Worm (Caenorhabditis elegans) whole organism, L1 larva: ENCODE measurements around the gene acl-1.

Experiments
- C34B4.2 ChIP-seq: sonication (generic microtip); optimal IDR thresholded peaks from 2 replicates; lab custom pipeline; 2017; ENCODE audit warnings: mild to moderate bottlenecking, missing genetic modification characterization, missing compliant biosample characterization
- aha-1 ChIP-seq: fragments of 150-350 bp; optimal IDR thresholded peaks from 2 replicates; lab custom pipeline; 2014; ENCODE audit warnings: missing biosample characterization, missing genetic modification characterization
- alr-1 ChIP-seq: fragments of 200-800 bp; sonication (Bioruptor generic); optimal IDR thresholded peaks from 2 replicates; lab custom pipeline; 2018; ENCODE audit warnings: borderline replicate concordance, mild to moderate bottlenecking, missing genetic modification characterization, missing compliant biosample characterization
- ama-1 ChIP-seq: fragments of 150-350 bp; optimal IDR thresholded peaks from 2 replicates; lab custom pipeline; 2014
- blmp-1 ChIP-seq: fragments of 150-350 bp; optimal IDR thresholded peaks from 2 replicates; lab custom pipeline; 2014; ENCODE audit warnings: missing biosample characterization, missing genetic modification characterization
- ceh-82 ChIP-seq, 3 experiments: fragments of 150-350 bp in 1 of 3; sonication (generic microtip) in 2 of 3; optimal IDR thresholded peaks; 2 replicates each; lab custom pipeline; 2014 to 2017; ENCODE audit warnings: missing biosample characterization in 3 of 3, missing genetic modification characterization in 3 of 3
- ceh-88 ChIP-seq: fragments of 200-800 bp; sonication (Bioruptor generic); IDR thresholded peaks from 2 replicates; pipeline ENCODE4 v1.3.6; 2022; ENCODE audit warnings: missing genetic modification characterization, missing compliant biosample characterization
- dpl-1 ChIP-seq, 3 experiments: fragments of 150-350 bp in 2 of 3; sonication (generic microtip) in 1 of 3; optimal IDR thresholded peaks; 2 replicates each; lab custom pipeline; 2014 to 2017; ENCODE audit warnings: missing biosample characterization in 3 of 3, missing genetic modification characterization in 3 of 3, missing genetic modification reagents in 3 of 3
- dsc-1 ChIP-seq: sonication (generic microtip); optimal IDR thresholded peaks from 2 replicates; lab custom pipeline; 2016; ENCODE audit warnings: mild to moderate bottlenecking, missing genetic modification characterization, missing compliant biosample characterization
- efl-3 ChIP-seq: fragments of 200-800 bp; sonication (Bioruptor generic); optimal IDR thresholded peaks from 2 replicates; lab custom pipeline; 2018; ENCODE audit warnings: mild to moderate bottlenecking, missing genetic modification characterization, missing compliant biosample characterization
- elt-3 ChIP-seq, 6 experiments: fragments of 150-350 bp in 1 of 6; sonication (generic microtip); optimal IDR thresholded peaks; 2 replicates each; lab custom pipeline; 2017 to 2018; ENCODE audit warnings: missing biosample characterization in 6 of 6, missing genetic modification characterization in 6 of 6, inconsistent platforms in 1 of 6
- ets-5 ChIP-seq: fragments of 200-800 bp; sonication (Bioruptor generic); IDR thresholded peaks from 2 replicates; pipeline ENCODE4 v1.3.6; 2022; ENCODE audit warnings: missing genetic modification characterization, missing compliant biosample characterization
- fkh-8 ChIP-seq: sonication (generic microtip); optimal IDR thresholded peaks from 2 replicates; lab custom pipeline; 2016; ENCODE audit warnings: mild to moderate bottlenecking, missing genetic modification characterization, missing compliant biosample characterization
- fos-1 ChIP-seq: fragments of 150-350 bp; optimal IDR thresholded peaks from 2 replicates; lab custom pipeline; 2014; ENCODE audit warnings: missing biosample characterization, missing genetic modification characterization
- grh-1 ChIP-seq: fragments of 200-800 bp; sonication (Bioruptor generic); IDR thresholded peaks from 2 replicates; pipeline ENCODE4 v1.3.6; 2022; ENCODE audit warnings: missing genetic modification reagents, missing genetic modification characterization, missing compliant biosample characterization
- isw-1 ChIP-seq: fragments of 200-800 bp; sonication (Bioruptor generic); IDR thresholded peaks from 2 replicates; pipeline ENCODE4 v1.3.6; 2022; ENCODE audit warnings: missing genetic modification characterization, missing compliant biosample characterization
- lin-14 ChIP-seq: fragments of 200-800 bp; sonication (Bioruptor generic); optimal IDR thresholded peaks from 2 replicates; lab custom pipeline; 2018; ENCODE audit warnings: mild to moderate bottlenecking, missing genetic modification characterization, moderate library complexity, missing compliant biosample characterization
- lin-15B ChIP-seq: fragments of 150-350 bp; sonication (generic microtip); optimal IDR thresholded peaks from 3 replicates; lab custom pipeline; 2014; ENCODE audit warnings: missing biosample characterization, missing genetic modification characterization
- lin-35 ChIP-seq, 2 experiments: fragments of 150-350 bp; optimal IDR thresholded peaks; 2 replicates each; lab custom pipeline; 2014; ENCODE audit warnings: missing biosample characterization in 2 of 2, missing genetic modification characterization in 2 of 2, missing genetic modification reagents in 2 of 2
- mdl-1 ChIP-seq, 2 experiments: fragments of 150-350 bp; optimal IDR thresholded peaks; 2 replicates each; lab custom pipeline; 2014 to 2017; ENCODE audit warnings: missing biosample characterization in 2 of 2, missing genetic modification characterization in 2 of 2, inconsistent platforms in 1 of 2
- mef-2 ChIP-seq: fragments of 150-350 bp; optimal IDR thresholded peaks from 2 replicates; lab custom pipeline; 2014; ENCODE audit warnings: missing biosample characterization, missing genetic modification characterization
- nhr-11 ChIP-seq: fragments of 150-350 bp; optimal IDR thresholded peaks from 2 replicates; lab custom pipeline; 2014; ENCODE audit warnings: missing biosample characterization, missing genetic modification characterization
- nhr-12 ChIP-seq: sonication (generic microtip); optimal IDR thresholded peaks from 2 replicates; lab custom pipeline; 2017; ENCODE audit warnings: missing biosample characterization, missing genetic modification characterization
- nhr-19 ChIP-seq: fragments of 200-800 bp; sonication (Bioruptor generic); conservative IDR thresholded peaks from 2 replicates; pipeline ENCODE4 v1.3.6; 2022; ENCODE audit warnings: missing genetic modification characterization, missing compliant biosample characterization
- nhr-237 ChIP-seq: fragments of 150-350 bp; optimal IDR thresholded peaks from 2 replicates; lab custom pipeline; 2014; ENCODE audit warnings: missing biosample characterization, missing genetic modification characterization
- nhr-28 ChIP-seq: fragments of 150-350 bp; optimal IDR thresholded peaks from 2 replicates; lab custom pipeline; 2014; ENCODE audit warnings: missing biosample characterization, missing genetic modification characterization
- nhr-76 ChIP-seq: sonication (generic microtip); optimal IDR thresholded peaks from 2 replicates; lab custom pipeline; 2017; ENCODE audit warnings: missing biosample characterization, missing genetic modification characterization
- nhr-84 ChIP-seq: sonication (generic microtip); optimal IDR thresholded peaks from 2 replicates; lab custom pipeline; 2017; ENCODE audit warnings: missing biosample characterization, missing genetic modification characterization
- nhr-90 ChIP-seq: sonication (generic microtip); optimal IDR thresholded peaks from 2 replicates; lab custom pipeline; 2016; ENCODE audit warnings: mild to moderate bottlenecking, missing genetic modification characterization, missing compliant biosample characterization; ENCODE audit not compliant: poor library complexity
- pag-3 ChIP-seq: sonication (generic microtip); optimal IDR thresholded peaks from 2 replicates; lab custom pipeline; 2017; ENCODE audit warnings: missing genetic modification characterization, mild to moderate bottlenecking, missing compliant biosample characterization, antibody characterized with exemption, borderline replicate concordance; ENCODE audit not compliant: insufficient read depth
- snpc-4 ChIP-seq: fragments of 150-350 bp; optimal IDR thresholded peaks from 2 replicates; lab custom pipeline; 2014; ENCODE audit warnings: missing biosample characterization, missing genetic modification characterization
- snu-23 ChIP-seq: sonication (generic microtip); optimal IDR thresholded peaks from 2 replicates; lab custom pipeline; 2016; ENCODE audit warnings: missing genetic modification characterization, missing compliant biosample characterization
- sptf-1 ChIP-seq: fragments of 150-350 bp; optimal IDR thresholded peaks from 2 replicates; lab custom pipeline; 2014; ENCODE audit warnings: missing biosample characterization, missing genetic modification characterization
- swsn-7 ChIP-seq: sonication (generic microtip); optimal IDR thresholded peaks from 2 replicates; lab custom pipeline; 2016; ENCODE audit warnings: missing genetic modification characterization, missing compliant biosample characterization
- tbx-2 ChIP-seq: sonication (generic microtip); optimal IDR thresholded peaks from 2 replicates; lab custom pipeline; 2016; ENCODE audit warnings: missing genetic modification characterization, missing compliant biosample characterization
- tlp-1 ChIP-seq: fragments of 150-350 bp; optimal IDR thresholded peaks from 2 replicates; lab custom pipeline; 2014; ENCODE audit warnings: missing biosample characterization, missing genetic modification characterization
- unc-130 ChIP-seq: fragments of 150-350 bp; optimal IDR thresholded peaks from 2 replicates; lab custom pipeline; 2017; ENCODE audit warnings: missing biosample characterization, missing genetic modification characterization, inconsistent platforms
- unc-86 ChIP-seq: sonication (generic microtip); optimal IDR thresholded peaks from 2 replicates; lab custom pipeline; 2016; ENCODE audit warnings: missing genetic modification characterization, missing compliant biosample characterization
- ztf-4 ChIP-seq: fragments of 150-350 bp; optimal IDR thresholded peaks from 2 replicates; lab custom pipeline; 2014; ENCODE audit warnings: missing biosample characterization, missing genetic modification characterization

acl-1 gene

ce11 chrX:15849397-15849935 lies at the start of gene acl-1 (continued):
- TF ChIP-seq tbx-2 (peak; percentile 92), fos-1 (peak; percentile 12), nhr-76 (no peak), efl-3 (peak; percentile 16), snu-23 (peak; percentile 95), lin-14 (GFP tag; lab: Kevin White, UChicago) (peak; percentile 92), ceh-82 (tag; optimal IDR thresholded peaks at IDR 0.05; lab: Kevin White, UChicago) (peak in 2 of 3 experiments; percentile 50 to 70), ztf-4 (tag; lab: Kevin White, UChicago) (peak; percentile 5), pag-3 (tag; lab: Kevin White, UChicago) (no peak), alr-1 (tag; lab: Kevin White, UChicago) (no peak), tlp-1 (tag; lab: Kevin White, UChicago) (no peak), nhr-84 (no peak), lin-15B (tag; lab: Kevin White, UChicago) (peak; percentile 36), blmp-1 (peak; percentile 10), ceh-88 (GFP tag; lab: Robert Waterston, UW) (peak; percentile 73), grh-1 (peak; percentile 82), lin-35 (GFP tag; optimal IDR thresholded peaks at IDR 0.05; lab: Kevin White, UChicago) (peak; percentile 45 to 66), sptf-1 (tag; lab: Kevin White, UChicago) (no peak), ets-5 (no peak), dsc-1 (tag; lab: Kevin White, UChicago) (peak; percentile 97), ama-1 (lab: Kevin White, UChicago) (no peak), snpc-4 (tag; lab: Kevin White, UChicago) (peak; percentile 49), mef-2 (no peak), nhr-237 (tag; lab: Kevin White, UChicago) (peak; percentile 30), nhr-11 (tag; lab: Kevin White, UChicago) (peak; percentile 61)

- no peak for TF ChIP-seq elt-3 (tag; optimal IDR thresholded peaks at IDR 0.05; lab: Kevin White, UChicago)
Observed at ce11 chrX:15801827-15802226, 47.9 kb upstream of the acl-1 start.

- peak; percentile 52 for TF ChIP-seq fkh-8 (tag; lab: Kevin White, UChicago)
- TF ChIP-seq blmp-1: no peak
Observed at ce11 chrX:15804072-15804471, 45.6 kb upstream of the acl-1 start, which contains the start of gene Y7A5A.7. Gene Y7A5A.7 (minus strand): TSS chrX:15804172.

ce11 chrX:15811341-15811740 lies 38.3 kb upstream of the acl-1 start:
- no peak for TF ChIP-seq nhr-28
- TF ChIP-seq unc-86 (tag; lab: Kevin White, UChicago): no peak
- no peak for TF ChIP-seq isw-1 (GFP tag; lab: Robert Waterston, UW)
- TF ChIP-seq unc-130 (tag; lab: Kevin White, UChicago): no peak
- no peak for TF ChIP-seq nhr-19
- no peak for TF ChIP-seq nhr-12 (tag; lab: Kevin White, UChicago)
- no peak for TF ChIP-seq dpl-1 (GFP tag; optimal IDR thresholded peaks at IDR 0.05; lab: Kevin White, UChicago)
- TF ChIP-seq ceh-88 (GFP tag; lab: Robert Waterston, UW): no peak
- TF ChIP-seq nhr-90: no peak
- TF ChIP-seq tbx-2: no peak
- no peak for TF ChIP-seq nhr-84

ce11 chrX:15814548-15814947 lies 35.1 kb upstream of the acl-1 start:
- TF ChIP-seq swsn-7 (tag; lab: Kevin White, UChicago): no peak
- TF ChIP-seq aha-1 (tag; lab: Kevin White, UChicago): no peak
- TF ChIP-seq mdl-1 (tag; optimal IDR thresholded peaks at IDR 0.05; lab: Kevin White, UChicago): no peak
- TF ChIP-seq sptf-1 (tag; lab: Kevin White, UChicago): no peak
- TF ChIP-seq C34B4.2 (tag; lab: Kevin White, UChicago): no peak
